Fruit fly (Drosophila melanogaster): ENCODE results near the gene CG34302.

The CG34302 gene

DNA sequence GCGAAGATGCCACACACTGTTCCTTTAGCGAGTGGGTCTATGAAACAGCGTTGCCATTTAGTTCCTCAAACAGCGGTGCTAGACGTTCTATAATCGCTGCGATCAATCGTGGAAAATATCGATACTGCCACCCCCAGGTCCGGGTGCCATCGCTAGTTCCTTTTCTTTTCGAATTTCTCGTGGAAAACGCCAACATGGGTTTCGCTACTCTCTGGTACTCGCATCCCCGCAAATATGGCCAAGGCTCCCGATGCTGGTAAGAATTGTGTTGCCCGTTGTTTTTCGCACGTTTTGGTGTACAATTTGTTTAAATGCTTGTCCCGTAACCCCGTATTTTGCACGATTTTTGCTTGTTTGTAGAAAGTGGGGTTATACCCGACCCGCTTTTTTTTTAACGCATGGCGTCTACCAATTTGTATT lies 45.7 kb downstream of the CG34302 start, which contains the start of gene RpS29 (continued):
- TF ChIP-seq Hr51 (GFP tag; optimal IDR thresholded peaks at IDR 0.05) (peak; percentile 50 to 85), ac (GFP tag; optimal IDR thresholded peaks at IDR 0.05) (no peak), Hmx (GFP tag; optimal IDR thresholded peaks at IDR 0.05) (no peak), Spps (tag; optimal IDR thresholded peaks at IDR 0.05) (peak; percentile 29), chif (GFP tag; optimal IDR thresholded peaks at IDR 0.05) (peak; percentile 57 to 70), Antp (GFP tag; optimal IDR thresholded peaks at IDR 0.05) (peak; percentile 91), tin (GFP tag; optimal IDR thresholded peaks at IDR 0.05) (peak; percentile 74), Dip2 (GFP tag; IDR thresholded peaks at IDR 0.05) (no peak), CG3838 (GFP tag; optimal IDR thresholded peaks at IDR 0.05) (no peak), CG8924 (tag; optimal IDR thresholded peaks at IDR 0.05) (peak; percentile 58), CG18476 (GFP tag; optimal IDR thresholded peaks at IDR 0.05) (peak; percentile 18), CG15514 (GFP tag; optimal IDR thresholded peaks at IDR 0.05) (peak; percentile 95), lab (GFP tag; optimal IDR thresholded peaks at IDR 0.05) (peak; percentile 93), MESR4 (GFP tag; optimal IDR thresholded peaks at IDR 0.05) (peak; percentile 99), Mad (GFP tag; optimal IDR thresholded peaks at IDR 0.05) (peak; percentile 85), CG2889 (GFP tag; IDR thresholded peaks at IDR 0.05) (peak; percentile 65; the same call in 1 of the 3 replicates), Awh (GFP tag; IDR thresholded peaks at IDR 0.05) (no peak), CG15011 (GFP tag; optimal IDR thresholded peaks at IDR 0.05) (peak; percentile 49), CG1529 (GFP tag; optimal IDR thresholded peaks at IDR 0.05) (peak; percentile 32), Xrp1 (GFP tag; IDR thresholded peaks at IDR 0.05) (peak; percentile 63), schlank (tag; optimal IDR thresholded peaks at IDR 0.05) (peak; percentile 85), CG7839 (tag; optimal IDR thresholded peaks at IDR 0.05) (peak; percentile 66), CG10543 (GFP tag; optimal IDR thresholded peaks at IDR 0.05) (peak; percentile 93), CG32532 (GFP tag; IDR thresholded peaks at IDR 0.05) (peak; percentile 89), BtbVII (GFP tag; optimal IDR thresholded peaks at IDR 0.05) (peak; percentile 78), gt (GFP tag; IDR thresholded peaks at IDR 0.05) (0 out of 2 replicates have a peak, but pooled peaks have one; percentile 10), cato (GFP tag; optimal IDR thresholded peaks at IDR 0.05; ENCODE audit: borderline replicate concordance) (peak; percentile 38), CG13624 (GFP tag; optimal IDR thresholded peaks at IDR 0.05) (peak; percentile 92), CG17568 (GFP tag; optimal IDR thresholded peaks at IDR 0.05) (no peak), CG12744 (GFP tag; optimal IDR thresholded peaks at IDR 0.05) (peak; percentile 77), Fer2 (tag; optimal IDR thresholded peaks at IDR 0.05) (peak; percentile 70), sr (GFP tag; IDR thresholded peaks at IDR 0.05) (peak; percentile 61; the same call in 2 of the 3 replicates), disco-r (GFP tag; optimal IDR thresholded peaks at IDR 0.05) (peak; percentile 68), mam (GFP tag; optimal IDR thresholded peaks at IDR 0.05) (peak; percentile 92), sisA (GFP tag; IDR thresholded peaks at IDR 0.05) (peak; percentile 74), pho (GFP tag; optimal IDR thresholded peaks at IDR 0.05) (peak; percentile 89), HmgZ (tag; optimal IDR thresholded peaks at IDR 0.05) (peak; percentile 95), HLH4C (GFP tag; IDR thresholded peaks at IDR 0.05; ENCODE audit: partially characterized antibody) (peak; percentile 82), sc (optimal IDR thresholded peaks at IDR 0.05) (no peak), sc (GFP tag; optimal IDR thresholded peaks at IDR 0.05) (no peak), CG1024 (GFP tag; IDR thresholded peaks at IDR 0.05) (peak; percentile 64)

DNA sequence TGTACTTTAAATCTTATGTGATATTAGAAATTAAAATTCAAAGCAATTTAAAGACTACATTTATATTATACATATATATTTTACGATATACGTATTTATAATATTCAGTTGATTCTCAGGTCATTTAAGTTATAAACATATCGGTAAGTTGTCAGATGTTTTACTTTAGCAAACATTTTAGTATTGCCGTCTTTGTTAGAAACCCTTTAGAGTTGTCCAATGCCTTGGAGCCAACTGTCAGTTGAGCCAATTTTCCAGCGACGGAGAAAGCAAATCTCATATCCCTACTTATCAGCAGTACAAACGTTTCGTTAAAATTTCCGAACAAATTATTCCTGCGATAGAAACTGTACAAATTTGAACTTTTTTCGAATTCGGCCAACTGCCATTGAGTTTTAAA lies 48.8 kb downstream of the CG34302 start, which contains the start of gene topi:
Gene topi (plus strand): TSS at position 301 of the 400 bp plus-strand sequence.
- TF ChIP-seq pan (optimal IDR thresholded peaks at IDR 0.05) (no peak), pan (GFP tag; optimal IDR thresholded peaks at IDR 0.05 in 1 of 2, IDR thresholded peaks at IDR 0.05 in 1 of 2) (no peak), wek (GFP tag; optimal IDR thresholded peaks at IDR 0.05) (no peak), CG12071 (GFP tag; optimal IDR thresholded peaks at IDR 0.05) (no peak), Usf (GFP tag; optimal IDR thresholded peaks at IDR 0.05) (no peak), chif (GFP tag; optimal IDR thresholded peaks at IDR 0.05) (no peak), CG17359 (tag; optimal IDR thresholded peaks at IDR 0.05) (no peak), Dp (GFP tag; optimal IDR thresholded peaks at IDR 0.05) (no peak)

Data from whole organism, embryonic.